Worm (Caenorhabditis elegans): Measurements from ENCODE around the gene ncx-1.

The ncx-1 gene

DNA sequence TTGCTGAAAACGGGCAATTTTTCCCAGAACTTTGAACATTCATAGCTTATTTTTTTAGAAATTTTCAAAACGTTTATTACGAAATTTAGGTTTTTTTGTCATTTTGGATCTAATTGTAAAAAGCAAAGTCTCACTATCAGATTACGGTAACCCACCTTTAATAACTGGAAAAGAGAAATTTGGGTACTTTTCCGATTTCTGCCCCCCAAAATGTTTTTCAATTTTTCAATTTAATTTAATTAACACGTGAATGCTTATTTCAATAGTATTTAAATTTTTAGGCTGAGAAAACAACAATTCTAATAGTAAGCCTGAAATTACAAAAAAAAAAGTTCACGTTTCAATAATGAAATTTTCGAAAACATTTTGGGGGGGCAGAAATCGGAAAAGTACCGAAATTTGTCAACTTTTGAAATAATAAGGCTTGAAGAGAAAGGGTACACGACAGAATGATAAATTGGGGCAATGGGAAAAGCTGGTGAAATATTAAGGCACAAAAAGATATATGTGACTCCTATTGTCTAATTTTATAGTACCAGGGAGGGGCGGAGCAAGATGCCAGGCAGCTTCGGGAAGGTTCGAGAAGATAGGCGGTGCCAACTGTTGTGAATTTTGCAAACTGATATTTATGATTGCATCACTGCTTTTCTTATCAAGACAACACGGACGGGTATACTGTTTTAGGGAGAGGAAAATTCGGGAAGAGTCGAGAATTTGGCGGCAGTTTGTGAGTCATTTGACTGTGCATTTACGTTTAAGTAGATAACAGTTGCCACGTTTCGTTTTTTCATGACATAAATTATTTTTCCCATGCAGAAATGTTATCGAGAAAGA, 43.8 kb upstream of the ncx-1 start, which contains the start of gene F19B2.5 (continued):
- TF ChIP-seq pqm-1 (tag; optimal IDR thresholded peaks at IDR 0.05): peak; percentile 11
- TF ChIP-seq mxl-2 (GFP tag; conservative IDR thresholded peaks at IDR 0.05): no peak
- no peak for TF ChIP-seq zip-11 (GFP tag; IDR thresholded peaks at IDR 0.05)
- TF ChIP-seq daf-8 (GFP tag; IDR thresholded peaks at IDR 0.05): no peak
- no peak for TF ChIP-seq aly-2 (tag; optimal IDR thresholded peaks at IDR 0.05)
- no peak for TF ChIP-seq ceh-62 (tag; optimal IDR thresholded peaks at IDR 0.05)
- TF ChIP-seq F26F4.8 (GFP tag; conservative IDR thresholded peaks at IDR 0.05): no peak
- TF ChIP-seq zag-1 (tag; optimal IDR thresholded peaks at IDR 0.05): no peak
- TF ChIP-seq nhr-28 (tag; optimal IDR thresholded peaks at IDR 0.05): peak; percentile 62
- TF ChIP-seq duxl-1 (tag; optimal IDR thresholded peaks at IDR 0.05; ENCODE audit: poor library complexity): no peak
- no peak for TF ChIP-seq egl-43 (GFP tag; IDR thresholded peaks at IDR 0.05)
- TF ChIP-seq ama-1 (optimal IDR thresholded peaks at IDR 0.05): peak; percentile 88
- TF ChIP-seq snpc-4 (tag; optimal IDR thresholded peaks at IDR 0.05): no peak
- TF ChIP-seq ztf-11 (tag; optimal IDR thresholded peaks at IDR 0.05): no peak
- TF ChIP-seq pha-4 (GFP tag; IDR thresholded peaks at IDR 0.05): 0 out of 2 replicates have a peak, but pooled peaks have one; percentile 50
- TF ChIP-seq pha-4 (tag; optimal IDR thresholded peaks at IDR 0.05): no peak
- 0 out of 2 replicates have a peak, but pooled peaks have one; percentile 40 for TF ChIP-seq nhr-41 (GFP tag; IDR thresholded peaks at IDR 0.05)
- TF ChIP-seq nhr-237 (tag; optimal IDR thresholded peaks at IDR 0.05): no peak
- no peak for TF ChIP-seq nhr-76 (tag; optimal IDR thresholded peaks at IDR 0.05)
- peak; percentile 60 for TF ChIP-seq gei-8 (GFP tag; optimal IDR thresholded peaks at IDR 0.05)
- TF ChIP-seq egl-27 (tag; optimal IDR thresholded peaks at IDR 0.05): no peak
- TF ChIP-seq ZK337.2 (GFP tag; IDR thresholded peaks at IDR 0.05): no peak
- no peak for TF ChIP-seq nhr-25 (tag; optimal IDR thresholded peaks at IDR 0.05; ENCODE audit: borderline replicate concordance, insufficient read depth)
- TF ChIP-seq T20F7.1 (GFP tag; optimal IDR thresholded peaks at IDR 0.05): peak; percentile 49
- TF ChIP-seq madf-9 (GFP tag; conservative IDR thresholded peaks at IDR 0.05): 0 out of 2 replicates have a peak, but pooled peaks have one; percentile 13
- TF ChIP-seq hmg-1.1 (GFP tag; IDR thresholded peaks at IDR 0.05): 0 out of 2 replicates have a peak, but pooled peaks have one; percentile 6
- TF ChIP-seq php-3 (GFP tag; IDR thresholded peaks at IDR 0.05): peak; percentile 97
- TF ChIP-seq Y5F2A.4 (GFP tag; optimal IDR thresholded peaks at IDR 0.05): no peak
- TF ChIP-seq vab-7 (GFP tag; IDR thresholded peaks at IDR 0.05): no peak
- TF ChIP-seq nhr-10 (tag; optimal IDR thresholded peaks at IDR 0.05): no peak
- no peak for TF ChIP-seq ceh-82 (tag; optimal IDR thresholded peaks at IDR 0.05)
- no peak for TF ChIP-seq tag-97 (GFP tag; IDR thresholded peaks at IDR 0.05)
- TF ChIP-seq Y48G9A.11 (GFP tag; IDR thresholded peaks at IDR 0.05): no peak
- TF ChIP-seq ceh-20 (GFP tag; IDR thresholded peaks at IDR 0.05): peak; percentile 89
- TF ChIP-seq F44E2.7 (GFP tag; IDR thresholded peaks at IDR 0.05): 0 out of 2 replicates have a peak, but pooled peaks have one; percentile 73
- TF ChIP-seq mdl-1 (tag; optimal IDR thresholded peaks at IDR 0.05): no peak
- TF ChIP-seq ceh-32 (tag; optimal IDR thresholded peaks at IDR 0.05; ENCODE audit: poor library complexity): no peak
- TF ChIP-seq D1046.2 (GFP tag; IDR thresholded peaks at IDR 0.05): no peak
- TF ChIP-seq F49E8.2 (tag; optimal IDR thresholded peaks at IDR 0.05; ENCODE audit: borderline replicate concordance): no peak
- peak; percentile 100 for TF ChIP-seq mdt-29 (GFP tag; IDR thresholded peaks at IDR 0.05)
- TF ChIP-seq ceh-28 (tag; optimal IDR thresholded peaks at IDR 0.05): no peak
- no peak for TF ChIP-seq ZK546.5 (tag; optimal IDR thresholded peaks at IDR 0.05)
- TF ChIP-seq Y75B8A.6 (GFP tag; IDR thresholded peaks at IDR 0.05): 0 out of 2 replicates have a peak, but pooled peaks have one; percentile 20
- TF ChIP-seq zip-2 (tag; optimal IDR thresholded peaks at IDR 0.05): no peak
- no peak for TF ChIP-seq zfp-2 (tag; optimal IDR thresholded peaks at IDR 0.05)
- TF ChIP-seq Y105C5A.15 (GFP tag; IDR thresholded peaks at IDR 0.05): no peak
- no peak for TF ChIP-seq skn-1 (tag; optimal IDR thresholded peaks at IDR 0.05)
- TF ChIP-seq saeg-2 (GFP tag; IDR thresholded peaks at IDR 0.05): peak; percentile 87; the same call in 1 of the 2 replicates
- TF ChIP-seq sdz-12 (GFP tag; optimal IDR thresholded peaks at IDR 0.05): no peak
- peak; percentile 88 for TF ChIP-seq hlh-11 (tag; optimal IDR thresholded peaks at IDR 0.05)
